Worm (Caenorhabditis elegans): ENCODE data around the gene lig-1.

The lig-1 gene

ce11 chrV:10790921-10791320 lies 23.0 kb upstream of the lig-1 start, which contains the start of gene D1054.9:
Gene D1054.9, minus strand, starts transcription at chrV:10791057.
- TF ChIP-seq tbx-11 (GFP tag; IDR thresholded peaks at IDR 0.05) (no peak), ama-1 (optimal IDR thresholded peaks at IDR 0.05) (no peak), pes-1 (GFP tag; IDR thresholded peaks at IDR 0.05) (no peak), aly-1 (tag; optimal IDR thresholded peaks at IDR 0.05) (no peak), scrt-1 (GFP tag; IDR thresholded peaks at IDR 0.05) (no peak), tbx-37 (GFP tag; conservative IDR thresholded peaks at IDR 0.05) (no peak), hmbx-1 (tag; optimal IDR thresholded peaks at IDR 0.05) (no peak), tra-4 (tag; optimal IDR thresholded peaks at IDR 0.05) (no peak), F13C5.2 (tag; optimal IDR thresholded peaks at IDR 0.05) (no peak), sea-1 (GFP tag; conservative IDR thresholded peaks at IDR 0.05) (no peak), ceh-13 (GFP tag; optimal IDR thresholded peaks at IDR 0.05) (no peak), flt-1 (GFP tag; IDR thresholded peaks at IDR 0.05) (no peak), hmg-4 (GFP tag; optimal IDR thresholded peaks at IDR 0.05) (no peak), ceh-36 (tag; optimal IDR thresholded peaks at IDR 0.05) (no peak)

ce11 chrV:10792775-10793174 lies 21.1 kb upstream of the lig-1 start, which contains the start of gene D1054.10:
Gene D1054.10, minus strand, starts transcription at chrV:10792875.
- TF ChIP-seq hnd-1 (tag; optimal IDR thresholded peaks at IDR 0.05) (no peak), aly-1 (tag; optimal IDR thresholded peaks at IDR 0.05) (no peak), ceh-36 (tag; optimal IDR thresholded peaks at IDR 0.05) (no peak), tbx-11 (GFP tag; IDR thresholded peaks at IDR 0.05) (no peak), scrt-1 (GFP tag; IDR thresholded peaks at IDR 0.05) (no peak), tra-4 (tag; optimal IDR thresholded peaks at IDR 0.05) (no peak), sea-1 (GFP tag; conservative IDR thresholded peaks at IDR 0.05) (no peak), hmbx-1 (tag; optimal IDR thresholded peaks at IDR 0.05) (no peak), ets-7 (tag; optimal IDR thresholded peaks at IDR 0.05) (no peak), flt-1 (GFP tag; IDR thresholded peaks at IDR 0.05) (no peak), ama-1 (optimal IDR thresholded peaks at IDR 0.05) (no peak), pes-1 (GFP tag; IDR thresholded peaks at IDR 0.05) (no peak)

ce11 chrV:10793498-10793897 lies 20.4 kb upstream of the lig-1 start, which contains the start of gene ule-3:
Gene ule-3, plus strand, starts transcription at chrV:10793798.
- no peak for TF ChIP-seq F13C5.2 (tag; optimal IDR thresholded peaks at IDR 0.05)
- no peak for TF ChIP-seq ceh-36 (tag; optimal IDR thresholded peaks at IDR 0.05)
- TF ChIP-seq ceh-13 (GFP tag; optimal IDR thresholded peaks at IDR 0.05), result no peak
- TF ChIP-seq pes-1 (GFP tag; IDR thresholded peaks at IDR 0.05), result no peak

- TF ChIP-seq ama-1 (optimal IDR thresholded peaks at IDR 0.05) (no peak), flt-1 (GFP tag; IDR thresholded peaks at IDR 0.05) (no peak), ceh-13 (GFP tag; optimal IDR thresholded peaks at IDR 0.05) (no peak), ets-7 (tag; optimal IDR thresholded peaks at IDR 0.05) (no peak), aly-1 (tag; optimal IDR thresholded peaks at IDR 0.05) (no peak), tra-4 (tag; optimal IDR thresholded peaks at IDR 0.05) (no peak), F13C5.2 (tag; optimal IDR thresholded peaks at IDR 0.05) (no peak), scrt-1 (GFP tag; IDR thresholded peaks at IDR 0.05) (no peak), tbx-11 (GFP tag; IDR thresholded peaks at IDR 0.05) (no peak), tbx-37 (GFP tag; conservative IDR thresholded peaks at IDR 0.05) (no peak), hnd-1 (tag; optimal IDR thresholded peaks at IDR 0.05) (no peak), pes-1 (GFP tag; IDR thresholded peaks at IDR 0.05) (no peak), ceh-36 (tag; optimal IDR thresholded peaks at IDR 0.05) (no peak), hmg-4 (GFP tag; optimal IDR thresholded peaks at IDR 0.05) (no peak)
Observed at ce11 chrV:10794463-10794862, 19.4 kb upstream of the lig-1 start.

- TF ChIP-seq ama-1 (optimal IDR thresholded peaks at IDR 0.05) (no peak), B0310.2 (tag; optimal IDR thresholded peaks at IDR 0.05) (no peak), hnd-1 (tag; optimal IDR thresholded peaks at IDR 0.05) (no peak), ceh-13 (GFP tag; optimal IDR thresholded peaks at IDR 0.05) (no peak), sea-1 (GFP tag; conservative IDR thresholded peaks at IDR 0.05) (no peak), pes-1 (GFP tag; IDR thresholded peaks at IDR 0.05) (no peak), scrt-1 (GFP tag; IDR thresholded peaks at IDR 0.05) (no peak), tra-4 (tag; optimal IDR thresholded peaks at IDR 0.05) (no peak), ets-7 (tag; optimal IDR thresholded peaks at IDR 0.05) (no peak), hmbx-1 (tag; optimal IDR thresholded peaks at IDR 0.05) (no peak), tbx-37 (GFP tag; conservative IDR thresholded peaks at IDR 0.05) (no peak), flt-1 (GFP tag; IDR thresholded peaks at IDR 0.05) (no peak), ceh-36 (tag; optimal IDR thresholded peaks at IDR 0.05) (no peak)
Observed at ce11 chrV:10795494-10795893, 18.4 kb upstream of the lig-1 start, which contains the start of gene D1054.19. Gene D1054.19, plus strand, starts transcription at chrV:10795794.

ce11 chrV:10798090-10798489 lies 15.8 kb upstream of the lig-1 start, which contains the start of gene srh-184:
Gene srh-184, minus strand, starts transcription at chrV:10798190.
- TF ChIP-seq flt-1 (GFP tag; IDR thresholded peaks at IDR 0.05) (no peak), ets-7 (tag; optimal IDR thresholded peaks at IDR 0.05) (no peak), scrt-1 (GFP tag; IDR thresholded peaks at IDR 0.05) (no peak), hmg-4 (GFP tag; optimal IDR thresholded peaks at IDR 0.05) (no peak), hmbx-1 (tag; optimal IDR thresholded peaks at IDR 0.05) (no peak), ama-1 (optimal IDR thresholded peaks at IDR 0.05) (no peak), pes-1 (GFP tag; IDR thresholded peaks at IDR 0.05) (no peak), aly-1 (tag; optimal IDR thresholded peaks at IDR 0.05) (no peak)

ce11 chrV:10801154-10801553 lies 12.8 kb upstream of the lig-1 start, which contains the start of gene D1054.18:
Gene D1054.18, minus strand, starts transcription at chrV:10801198.
- TF ChIP-seq aly-1 (tag; optimal IDR thresholded peaks at IDR 0.05) (no peak), F13C5.2 (tag; optimal IDR thresholded peaks at IDR 0.05) (no peak), B0310.2 (tag; optimal IDR thresholded peaks at IDR 0.05) (no peak), ama-1 (optimal IDR thresholded peaks at IDR 0.05) (no peak), hmg-4 (GFP tag; optimal IDR thresholded peaks at IDR 0.05) (no peak), hnd-1 (tag; optimal IDR thresholded peaks at IDR 0.05) (no peak), ceh-36 (tag; optimal IDR thresholded peaks at IDR 0.05) (no peak), flt-1 (GFP tag; IDR thresholded peaks at IDR 0.05) (no peak), tra-4 (tag; optimal IDR thresholded peaks at IDR 0.05) (no peak), tbx-11 (GFP tag; IDR thresholded peaks at IDR 0.05) (no peak), ets-7 (tag; optimal IDR thresholded peaks at IDR 0.05) (no peak), ceh-13 (GFP tag; optimal IDR thresholded peaks at IDR 0.05) (no peak), hmbx-1 (tag; optimal IDR thresholded peaks at IDR 0.05) (no peak), scrt-1 (GFP tag; IDR thresholded peaks at IDR 0.05) (no peak), pes-1 (GFP tag; IDR thresholded peaks at IDR 0.05) (no peak), sea-1 (GFP tag; conservative IDR thresholded peaks at IDR 0.05) (no peak)
